Fruit fly (Drosophila melanogaster): ENCODE data around the gene Rcd-1.
A peak's percentile ranks its signal among the peaks of the same experiment; 100 is the strongest.

Gene Rcd-1

DNA sequence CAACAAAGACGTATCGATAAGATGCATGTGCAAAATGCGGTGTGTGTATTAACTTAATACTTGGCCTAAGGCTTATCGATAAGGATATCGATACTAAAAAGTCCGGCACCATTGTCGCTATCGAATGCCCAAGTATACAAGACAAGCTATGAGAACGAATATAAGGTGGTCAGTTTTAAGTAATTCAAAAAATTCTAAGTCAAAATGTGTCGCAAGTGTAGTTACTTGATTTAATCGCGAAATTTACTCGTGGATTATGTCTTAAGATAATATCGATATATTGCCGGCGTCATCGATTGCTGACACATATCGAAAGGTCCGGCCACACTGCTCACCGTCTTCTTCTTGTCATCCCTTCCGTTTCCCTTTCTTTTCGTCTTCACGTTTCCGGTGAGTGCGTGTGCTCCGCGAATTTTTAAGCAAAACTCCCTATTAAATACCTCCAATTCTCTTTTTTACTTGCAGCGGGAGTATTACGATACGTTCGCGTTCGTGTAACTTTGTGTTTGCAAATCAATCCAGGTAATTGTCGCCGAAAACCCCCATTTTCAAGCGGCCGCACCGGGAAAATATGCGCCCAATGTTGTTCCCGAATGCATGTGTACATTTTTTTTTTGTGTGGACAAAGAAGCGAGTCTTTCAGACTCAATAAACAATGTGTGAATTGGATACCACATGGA is 40.7 kb upstream of the Rcd-1 start, which contains the start of gene RpS10b (continued):
- TF ChIP-seq Med (GFP tag) (peak; percentile 99), sim (GFP tag; IDR thresholded peaks at IDR 0.05) (peak; percentile 80), Rfx (GFP tag; IDR thresholded peaks at IDR 0.05) (peak; percentile 80), CG12942 (GFP tag; optimal IDR thresholded peaks at IDR 0.05) (peak; percentile 57), Sry-δ (GFP tag; optimal IDR thresholded peaks at IDR 0.05) (peak; percentile 95), pan (optimal IDR thresholded peaks at IDR 0.05) (no peak), pan (GFP tag; optimal IDR thresholded peaks at IDR 0.05 in 1 of 2, IDR thresholded peaks at IDR 0.05 in 1 of 2) (peak in 1 of 2 experiments; percentile 87), Xrp1 (GFP tag; IDR thresholded peaks at IDR 0.05) (0 out of 2 replicates have a peak, but pooled peaks have one; percentile 6), CG1602 (GFP tag; optimal IDR thresholded peaks at IDR 0.05) (peak; percentile 40), CG18619 (GFP tag; optimal IDR thresholded peaks at IDR 0.05) (peak; percentile 95), dmrt11E (tag; optimal IDR thresholded peaks at IDR 0.05) (peak; percentile 85), row (GFP tag; IDR thresholded peaks at IDR 0.05) (peak; percentile 55), vvl (GFP tag; IDR thresholded peaks at IDR 0.05) (peak; percentile 76), stc (GFP tag; IDR thresholded peaks at IDR 0.05) (peak; percentile 72; the same call in 1 of the 2 replicates), CG9609 (GFP tag; optimal IDR thresholded peaks at IDR 0.05) (peak; percentile 90), repo (GFP tag; optimal IDR thresholded peaks at IDR 0.05) (peak; percentile 92), CG6272 (GFP tag; IDR thresholded peaks at IDR 0.05) (peak; percentile 63; the same call in 1 of the 2 replicates), otp (GFP tag; IDR thresholded peaks at IDR 0.05) (peak; percentile 87), disco-r (GFP tag; optimal IDR thresholded peaks at IDR 0.05) (peak; percentile 93), CG30403 (GFP tag; optimal IDR thresholded peaks at IDR 0.05) (peak; percentile 75), CG12071 (GFP tag; optimal IDR thresholded peaks at IDR 0.05) (peak; percentile 94), unpg (GFP tag; optimal IDR thresholded peaks at IDR 0.05) (peak; percentile 82), seq (GFP tag; IDR thresholded peaks at IDR 0.05) (peak; percentile 83), HLH54F (GFP tag; optimal IDR thresholded peaks at IDR 0.05) (peak; percentile 85), tll (GFP tag; optimal IDR thresholded peaks at IDR 0.05) (peak; percentile 31 to 38), CG18599 (GFP tag; optimal IDR thresholded peaks at IDR 0.05) (peak; percentile 92), ems (GFP tag; optimal IDR thresholded peaks at IDR 0.05) (peak; percentile 81), H2.0 (GFP tag; IDR thresholded peaks at IDR 0.05) (peak; percentile 71), Drgx (GFP tag; IDR thresholded peaks at IDR 0.05) (peak; percentile 34; the same call in 1 of the 2 replicates), Dbx (GFP tag; IDR thresholded peaks at IDR 0.05) (peak; percentile 81), H15 (GFP tag; IDR thresholded peaks at IDR 0.05) (peak; percentile 75), ac (GFP tag; optimal IDR thresholded peaks at IDR 0.05) (peak; percentile 93), Sin3A (optimal IDR thresholded peaks at IDR 0.05) (peak; percentile 99), Lim3 (GFP tag; IDR thresholded peaks at IDR 0.05) (no peak), CG15514 (GFP tag; optimal IDR thresholded peaks at IDR 0.05) (peak; percentile 92), grn (GFP tag; optimal IDR thresholded peaks at IDR 0.05) (peak; percentile 79), YL-1 (GFP tag; optimal IDR thresholded peaks at IDR 0.05) (peak; percentile 99), kni (GFP tag; optimal IDR thresholded peaks at IDR 0.05) (peak; percentile 96), CG15696 (tag; optimal IDR thresholded peaks at IDR 0.05) (peak; percentile 32), Mes4 (GFP tag; optimal IDR thresholded peaks at IDR 0.05) (peak; percentile 98), CG4730 (GFP tag; IDR thresholded peaks at IDR 0.05) (0 out of 2 replicates have a peak, but pooled peaks have one; percentile 25), Gsc (GFP tag; IDR thresholded peaks at IDR 0.05) (no peak), Spps (tag; optimal IDR thresholded peaks at IDR 0.05) (peak; percentile 65), CG12299 (tag; optimal IDR thresholded peaks at IDR 0.05) (peak; percentile 83), CG3847 (GFP tag; IDR thresholded peaks at IDR 0.05) (peak; percentile 85), CG1603 (tag; optimal IDR thresholded peaks at IDR 0.05) (peak; percentile 82), Trl (optimal IDR thresholded peaks at IDR 0.05) (no peak), Trl (GFP tag; optimal IDR thresholded peaks at IDR 0.05) (peak; percentile 82), ci (GFP tag; IDR thresholded peaks at IDR 0.05) (peak; percentile 96), Dfd (GFP tag; optimal IDR thresholded peaks at IDR 0.05) (no peak), nau (GFP tag; optimal IDR thresholded peaks at IDR 0.05) (peak; percentile 96)

All from whole organism, embryonic.